Worm (Caenorhabditis elegans) whole organism, late embryonic: ENCODE measurements around the gene srg-45.

Experiments used
- C08G9.2 ChIP-seq: sonication (generic microtip); optimal IDR thresholded peaks from 2 replicates; lab custom pipeline; 2016; ENCODE audit warnings: mild to moderate bottlenecking, missing genetic modification characterization, moderate library complexity, missing compliant biosample characterization
- T23F11.4 ChIP-seq: fragments of 200-800 bp; sonication (Bioruptor generic); optimal IDR thresholded peaks from 2 replicates; lab custom pipeline; 2018; ENCODE audit warnings: mild to moderate bottlenecking, missing genetic modification characterization, missing compliant biosample characterization
- ama-1 ChIP-seq: fragments of 150-350 bp; optimal IDR thresholded peaks from 2 replicates; lab custom pipeline; 2014
- ceh-6 ChIP-seq: fragments of 200-800 bp; sonication (Bioruptor generic); optimal IDR thresholded peaks from 2 replicates; lab custom pipeline; 2018; ENCODE audit warnings: mild to moderate bottlenecking, missing genetic modification characterization, missing compliant biosample characterization
- ceh-9 ChIP-seq: sonication (generic microtip); optimal IDR thresholded peaks from 2 replicates; lab custom pipeline; 2016; ENCODE audit warnings: mild to moderate bottlenecking, missing genetic modification characterization, inconsistent platforms, missing compliant biosample characterization
- fax-1 ChIP-seq: sonication (generic microtip); optimal IDR thresholded peaks from 2 replicates; lab custom pipeline; 2016; ENCODE audit warnings: missing genotype, missing genetic modification characterization, missing compliant biosample characterization
- hlh-30 ChIP-seq: sonication (generic microtip); optimal IDR thresholded peaks from 2 replicates; lab custom pipeline; 2017; ENCODE audit warnings: antibody characterized with exemption, missing genetic modification characterization, missing compliant biosample characterization; ENCODE audit not compliant: insufficient read depth
- nfya-1 ChIP-seq: sonication (generic microtip); optimal IDR thresholded peaks from 2 replicates; lab custom pipeline; 2017; ENCODE audit warnings: missing genetic modification characterization, mild to moderate bottlenecking, missing compliant biosample characterization, antibody characterized with exemption, moderate library complexity
- nhr-232 ChIP-seq: sonication (generic microtip); optimal IDR thresholded peaks from 2 replicates; lab custom pipeline; 2016; ENCODE audit warnings: missing genetic modification characterization, missing compliant biosample characterization
- zip-5 ChIP-seq: sonication (generic microtip); optimal IDR thresholded peaks from 2 replicates; lab custom pipeline; 2016; ENCODE audit warnings: missing genetic modification characterization, missing compliant biosample characterization

ce11 chrV:12317080-12317479 is 9.8 kb downstream of the srg-45 start, which contains the start of gene R04F11.3:
- TF ChIP-seq ceh-6 (no peak), ceh-9 (tag; lab: Kevin White, UChicago) (no peak), fax-1 (tag; lab: Kevin White, UChicago) (no peak), zip-5 (tag; lab: Kevin White, UChicago) (no peak), nhr-232 (tag; lab: Kevin White, UChicago) (no peak), hlh-30 (no peak), ama-1 (lab: Kevin White, UChicago) (no peak), C08G9.2 (tag; lab: Kevin White, UChicago) (no peak), T23F11.4 (GFP tag; lab: Kevin White, UChicago) (no peak), nfya-1 (no peak)
